Fruit fly (Drosophila melanogaster): ENCODE results near the gene CG10237.

dm6 chr2L:19462898-19463297, 20.4 kb upstream of the CG10237 start:
- TF ChIP-seq chif (GFP tag; optimal IDR thresholded peaks at IDR 0.05): no peak
- TF ChIP-seq emc (GFP tag; optimal IDR thresholded peaks at IDR 0.05): no peak
- TF ChIP-seq Trl (optimal IDR thresholded peaks at IDR 0.05): peak in 1 of 2 experiments; percentile 7
- no peak for TF ChIP-seq Trl (GFP tag; optimal IDR thresholded peaks at IDR 0.05)
- TF ChIP-seq p53 (GFP tag; optimal IDR thresholded peaks at IDR 0.05): no peak
- TF ChIP-seq Dll (GFP tag; IDR thresholded peaks at IDR 0.05; ENCODE audit: partially characterized antibody): no peak
- no peak for TF ChIP-seq CG6854 (GFP tag; optimal IDR thresholded peaks at IDR 0.05)
- TF ChIP-seq seq (GFP tag; IDR thresholded peaks at IDR 0.05): no peak
- no peak for TF ChIP-seq Sry-β (GFP tag; optimal IDR thresholded peaks at IDR 0.05)
- TF ChIP-seq Eip74EF (GFP tag; optimal IDR thresholded peaks at IDR 0.05): no peak
- TF ChIP-seq usp (GFP tag; optimal IDR thresholded peaks at IDR 0.05): no peak
- TF ChIP-seq CG11695 (GFP tag; IDR thresholded peaks at IDR 0.05): no peak
- no peak for TF ChIP-seq CG42726 (GFP tag; IDR thresholded peaks at IDR 0.05; ENCODE audit: partially characterized antibody)
